Fruit fly (Drosophila melanogaster): ENCODE data around the gene CG34165.

dm6 chr2L:14697938-14698337, 15.6 kb upstream of the CG34165 start:
- TF ChIP-seq Smox (GFP tag; optimal IDR thresholded peaks at IDR 0.05), result peak; percentile 24
- no peak for TF ChIP-seq CG6854 (GFP tag; optimal IDR thresholded peaks at IDR 0.05)
- peak; percentile 14 for TF ChIP-seq Sox102F (GFP tag; optimal IDR thresholded peaks at IDR 0.05)
- peak; percentile 65 for TF ChIP-seq CG32006 (GFP tag; optimal IDR thresholded peaks at IDR 0.05)
- no peak for TF ChIP-seq CG6808 (GFP tag; optimal IDR thresholded peaks at IDR 0.05)
- no peak for TF ChIP-seq OdsH (GFP tag; optimal IDR thresholded peaks at IDR 0.05)
- TF ChIP-seq cyc (GFP tag; optimal IDR thresholded peaks at IDR 0.05), result peak; percentile 4
- TF ChIP-seq CG6163 (GFP tag; IDR thresholded peaks at IDR 0.05), result no peak
- peak; percentile 11 for TF ChIP-seq esn (GFP tag; optimal IDR thresholded peaks at IDR 0.05)
